Worm (Caenorhabditis elegans): ENCODE measurements around the gene srh-130.

The srh-130 gene

ce11 chrV:5198240-5198639 is 47.3 kb downstream of the srh-130 start, which contains the start of gene Y47A7.2:
Y47A7.2 (minus strand) TSS chrV:5198340.
- no peak for TF ChIP-seq elt-2 (tag; optimal IDR thresholded peaks at IDR 0.05)
- TF ChIP-seq ceh-82 (tag; optimal IDR thresholded peaks at IDR 0.05): no peak
- no peak for TF ChIP-seq nhr-23 (tag; optimal IDR thresholded peaks at IDR 0.05)
- TF ChIP-seq ZK546.5 (tag; optimal IDR thresholded peaks at IDR 0.05): no peak
- no peak for TF ChIP-seq pqm-1 (tag; optimal IDR thresholded peaks at IDR 0.05)
- TF ChIP-seq R02D3.7 (tag; optimal IDR thresholded peaks at IDR 0.05): no peak
- no peak for TF ChIP-seq sea-2 (GFP tag; optimal IDR thresholded peaks at IDR 0.05)
- TF ChIP-seq skn-1 (tag; optimal IDR thresholded peaks at IDR 0.05): no peak
- TF ChIP-seq nhr-76 (tag; optimal IDR thresholded peaks at IDR 0.05): no peak
- no peak for TF ChIP-seq elt-3 (tag; optimal IDR thresholded peaks at IDR 0.05)
- no peak for TF ChIP-seq snpc-4 (tag; optimal IDR thresholded peaks at IDR 0.05)
- no peak for TF ChIP-seq fos-1 (tag; optimal IDR thresholded peaks at IDR 0.05)
- TF ChIP-seq aly-2 (tag; optimal IDR thresholded peaks at IDR 0.05): no peak
- no peak for TF ChIP-seq nhr-43 (tag; optimal IDR thresholded peaks at IDR 0.05; ENCODE audit: poor library complexity, severe bottlenecking)

ce11 chrV:5200188-5200587 is 49.2 kb downstream of the srh-130 start:
- TF ChIP-seq fkh-10 (GFP tag; optimal IDR thresholded peaks at IDR 0.05): peak; percentile 68
- no peak for TF ChIP-seq nfya-1 (tag; optimal IDR thresholded peaks at IDR 0.05; ENCODE audit: insufficient read depth)
- no peak for TF ChIP-seq pha-4 (tag; optimal IDR thresholded peaks at IDR 0.05)
- no peak for TF ChIP-seq nhr-76 (tag; optimal IDR thresholded peaks at IDR 0.05)

ce11 chrV:5201706-5202105 is 50.7 kb downstream of the srh-130 start:
- TF ChIP-seq elt-3 (tag; optimal IDR thresholded peaks at IDR 0.05) (no peak), sea-2 (GFP tag; optimal IDR thresholded peaks at IDR 0.05) (no peak), nfya-1 (tag; optimal IDR thresholded peaks at IDR 0.05; ENCODE audit: insufficient read depth) (no peak), pqm-1 (tag; optimal IDR thresholded peaks at IDR 0.05) (no peak)
